Worm (Caenorhabditis elegans) whole organism, L1 larva: ENCODE results near the gene B0035.21.

ENCODE experiments used
- F16B12.6 ChIP-seq: fragments of 150-350 bp; optimal IDR thresholded peaks from 2 replicates; lab custom pipeline; 2014; ENCODE audit warnings: missing biosample characterization, missing genetic modification characterization
- alr-1 ChIP-seq: fragments of 200-800 bp; sonication (Bioruptor generic); optimal IDR thresholded peaks from 2 replicates; lab custom pipeline; 2018; ENCODE audit warnings: borderline replicate concordance, mild to moderate bottlenecking, missing genetic modification characterization, missing compliant biosample characterization
- ceh-63 ChIP-seq: fragments of 200-800 bp; sonication (Bioruptor generic); optimal IDR thresholded peaks from 2 replicates; lab custom pipeline; 2018; ENCODE audit warnings: mild to moderate bottlenecking, missing genetic modification characterization, missing compliant biosample characterization
- ceh-90 ChIP-seq: sonication (generic microtip); optimal IDR thresholded peaks from 2 replicates; lab custom pipeline; 2016; ENCODE audit warnings: missing genetic modification characterization, missing compliant biosample characterization
- dsc-1 ChIP-seq: sonication (generic microtip); optimal IDR thresholded peaks from 2 replicates; lab custom pipeline; 2016; ENCODE audit warnings: mild to moderate bottlenecking, missing genetic modification characterization, missing compliant biosample characterization
- efl-1 ChIP-seq, 4 experiments: fragments of 150-350 bp; optimal IDR thresholded peaks in 3 of 4; peaks in 1 of 4; 1 replicate in 1 of 4; 2 replicates in 3 of 4; lab custom pipeline; 2014; ENCODE audit warnings: missing biosample characterization in 2 of 4, missing genetic modification characterization in 2 of 4, missing genetic modification reagents in 2 of 4
- efl-3 ChIP-seq: fragments of 200-800 bp; sonication (Bioruptor generic); optimal IDR thresholded peaks from 2 replicates; lab custom pipeline; 2018; ENCODE audit warnings: mild to moderate bottlenecking, missing genetic modification characterization, missing compliant biosample characterization
- egl-27 ChIP-seq, 2 experiments: fragments of 150-350 bp in 1 of 2; sonication (generic microtip); optimal IDR thresholded peaks; 3 replicates each; lab custom pipeline; 2017 to 2018; ENCODE audit warnings: missing biosample characterization in 2 of 2, missing genetic modification characterization in 2 of 2, missing genetic modification reagents in 2 of 2
- elt-2 ChIP-seq: sonication (generic microtip); optimal IDR thresholded peaks from 2 replicates; lab custom pipeline; 2016; ENCODE audit warnings: missing genetic modification characterization, mild to moderate bottlenecking, inconsistent platforms, missing compliant biosample characterization, missing genetic modification reagents
- fkh-10 ChIP-seq: sonication (generic microtip); optimal IDR thresholded peaks from 2 replicates; lab custom pipeline; 2017; ENCODE audit warnings: missing biosample characterization, missing genetic modification reagents, missing genetic modification characterization
- fkh-8 ChIP-seq: sonication (generic microtip); optimal IDR thresholded peaks from 2 replicates; lab custom pipeline; 2016; ENCODE audit warnings: mild to moderate bottlenecking, missing genetic modification characterization, missing compliant biosample characterization
- fos-1 ChIP-seq: fragments of 150-350 bp; optimal IDR thresholded peaks from 2 replicates; lab custom pipeline; 2014; ENCODE audit warnings: missing biosample characterization, missing genetic modification characterization
- hpl-2 ChIP-seq: fragments of 150-350 bp; optimal IDR thresholded peaks from 2 replicates; lab custom pipeline; 2014; ENCODE audit warnings: missing biosample characterization, missing genetic modification reagents, missing genetic modification characterization
- irx-1 ChIP-seq: sonication (generic microtip); optimal IDR thresholded peaks from 2 replicates; lab custom pipeline; 2016; ENCODE audit warnings: missing genetic modification characterization, missing compliant biosample characterization
- lin-13 ChIP-seq: fragments of 150-350 bp; optimal IDR thresholded peaks from 2 replicates; lab custom pipeline; 2014; ENCODE audit warnings: missing biosample characterization, missing genetic modification reagents, missing genetic modification characterization
- lin-14 ChIP-seq: fragments of 200-800 bp; sonication (Bioruptor generic); optimal IDR thresholded peaks from 2 replicates; lab custom pipeline; 2018; ENCODE audit warnings: mild to moderate bottlenecking, missing genetic modification characterization, moderate library complexity, missing compliant biosample characterization
- lin-15B ChIP-seq: fragments of 150-350 bp; sonication (generic microtip); optimal IDR thresholded peaks from 3 replicates; lab custom pipeline; 2014; ENCODE audit warnings: missing biosample characterization, missing genetic modification characterization
- lin-39 ChIP-seq: fragments of 150-350 bp; optimal IDR thresholded peaks from 2 replicates; lab custom pipeline; 2014; ENCODE audit warnings: missing biosample characterization, missing genetic modification reagents, missing genetic modification characterization
- lsy-2 ChIP-seq, 2 experiments: fragments of 150-350 bp; optimal IDR thresholded peaks; 2 replicates each; lab custom pipeline; 2014; ENCODE audit warnings: missing biosample characterization in 2 of 2, missing genetic modification characterization in 2 of 2
- mab-9 ChIP-seq: fragments of 200-800 bp; sonication (Bioruptor generic); IDR thresholded peaks from 2 replicates; pipeline ENCODE4 v1.3.6; 2022; ENCODE audit warnings: missing genetic modification reagents, missing genetic modification characterization, missing compliant biosample characterization
- mef-2 ChIP-seq: fragments of 150-350 bp; optimal IDR thresholded peaks from 2 replicates; lab custom pipeline; 2014; ENCODE audit warnings: missing biosample characterization, missing genetic modification characterization
- nhr-11 ChIP-seq: fragments of 150-350 bp; optimal IDR thresholded peaks from 2 replicates; lab custom pipeline; 2014; ENCODE audit warnings: missing biosample characterization, missing genetic modification characterization
- nhr-20 ChIP-seq: sonication (generic microtip); optimal IDR thresholded peaks from 2 replicates; lab custom pipeline; 2016; ENCODE audit warnings: mild to moderate bottlenecking, missing genetic modification characterization, missing compliant biosample characterization
- nhr-237 ChIP-seq: fragments of 150-350 bp; optimal IDR thresholded peaks from 2 replicates; lab custom pipeline; 2014; ENCODE audit warnings: missing biosample characterization, missing genetic modification characterization
- nhr-47 ChIP-seq: sonication (generic microtip); optimal IDR thresholded peaks from 2 replicates; lab custom pipeline; 2016; ENCODE audit warnings: mild to moderate bottlenecking, missing genetic modification characterization, moderate library complexity, missing compliant biosample characterization
- nhr-71 ChIP-seq: sonication (generic microtip); optimal IDR thresholded peaks from 2 replicates; lab custom pipeline; 2016; ENCODE audit warnings: mild to moderate bottlenecking, missing genetic modification characterization, moderate library complexity, missing compliant biosample characterization
- nhr-76 ChIP-seq: sonication (generic microtip); optimal IDR thresholded peaks from 2 replicates; lab custom pipeline; 2017; ENCODE audit warnings: missing biosample characterization, missing genetic modification characterization
- nhr-84 ChIP-seq: sonication (generic microtip); optimal IDR thresholded peaks from 2 replicates; lab custom pipeline; 2017; ENCODE audit warnings: missing biosample characterization, missing genetic modification characterization
- nhr-85 ChIP-seq: sonication (generic microtip); peaks from one replicate; lab custom pipeline; 2016; ENCODE audit warnings: missing genetic modification characterization, inconsistent platforms, missing compliant biosample characterization
- nhr-90 ChIP-seq: sonication (generic microtip); optimal IDR thresholded peaks from 2 replicates; lab custom pipeline; 2016; ENCODE audit warnings: mild to moderate bottlenecking, missing genetic modification characterization, missing compliant biosample characterization; ENCODE audit not compliant: poor library complexity
- pag-3 ChIP-seq: sonication (generic microtip); optimal IDR thresholded peaks from 2 replicates; lab custom pipeline; 2017; ENCODE audit warnings: missing genetic modification characterization, mild to moderate bottlenecking, missing compliant biosample characterization, antibody characterized with exemption, borderline replicate concordance; ENCODE audit not compliant: insufficient read depth
- pqm-1 ChIP-seq: sonication (generic microtip); optimal IDR thresholded peaks from 3 replicates; lab custom pipeline; 2017; ENCODE audit warnings: missing biosample characterization, missing genetic modification characterization
- rnt-1 ChIP-seq: sonication (generic microtip); optimal IDR thresholded peaks from 2 replicates; lab custom pipeline; 2016; ENCODE audit warnings: mild to moderate bottlenecking, missing genetic modification characterization, moderate library complexity, missing compliant biosample characterization
- skn-1 ChIP-seq: fragments of 150-350 bp; optimal IDR thresholded peaks from 2 replicates; lab custom pipeline; 2014; ENCODE audit warnings: missing biosample characterization, missing genetic modification characterization
- sup-37 ChIP-seq: fragments of 200-800 bp; sonication (Bioruptor generic); optimal IDR thresholded peaks from 2 replicates; lab custom pipeline; 2018; ENCODE audit warnings: mild to moderate bottlenecking, missing genetic modification characterization, missing compliant biosample characterization
- unc-30 ChIP-seq: sonication (generic microtip); optimal IDR thresholded peaks from 2 replicates; lab custom pipeline; 2017; ENCODE audit warnings: missing biosample characterization, missing genetic modification characterization
- unc-86 ChIP-seq: sonication (generic microtip); optimal IDR thresholded peaks from 2 replicates; lab custom pipeline; 2016; ENCODE audit warnings: missing genetic modification characterization, missing compliant biosample characterization
- unc-98 ChIP-seq: fragments of 200-800 bp; sonication (Bioruptor generic); IDR thresholded peaks from 2 replicates; pipeline ENCODE4 v1.3.6; 2022; ENCODE audit warnings: missing genetic modification characterization, missing compliant biosample characterization
- vab-15 ChIP-seq: sonication (generic microtip); optimal IDR thresholded peaks from 2 replicates; lab custom pipeline; 2017; ENCODE audit warnings: missing genotype, mild to moderate bottlenecking, missing genetic modification characterization, missing compliant biosample characterization
- zag-1 ChIP-seq: fragments of 150-350 bp; optimal IDR thresholded peaks from 2 replicates; lab custom pipeline; 2014; ENCODE audit warnings: missing biosample characterization, missing genetic modification characterization
- ztf-4 ChIP-seq: fragments of 150-350 bp; optimal IDR thresholded peaks from 2 replicates; lab custom pipeline; 2014; ENCODE audit warnings: missing biosample characterization, missing genetic modification characterization

B0035.21 gene

DNA sequence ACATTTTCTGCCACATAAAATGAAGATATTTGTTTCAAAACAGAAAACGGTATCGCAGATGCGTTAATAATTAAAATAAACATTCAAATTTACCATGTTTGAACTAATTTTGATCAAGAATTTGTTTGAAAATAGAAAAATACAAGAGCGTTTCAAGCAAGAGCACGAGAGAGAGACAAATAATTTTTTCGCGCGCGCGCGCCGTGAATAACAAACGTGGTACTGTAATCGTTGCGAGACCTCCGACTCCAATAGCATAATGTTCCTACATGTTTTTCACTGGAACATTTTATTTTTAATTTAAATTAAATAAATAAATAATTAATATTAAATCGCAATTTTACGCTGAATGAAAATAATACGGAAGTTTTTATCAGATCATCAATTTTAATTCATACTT is 10.0 kb downstream of the B0035.21 start, which contains the start of gene F54E12.2:
TSS of gene F54E12.2 (minus strand) at position 164 of the 400 bp plus-strand sequence.
- no peak for TF ChIP-seq unc-86 (tag; lab: Kevin White, UChicago)

DNA sequence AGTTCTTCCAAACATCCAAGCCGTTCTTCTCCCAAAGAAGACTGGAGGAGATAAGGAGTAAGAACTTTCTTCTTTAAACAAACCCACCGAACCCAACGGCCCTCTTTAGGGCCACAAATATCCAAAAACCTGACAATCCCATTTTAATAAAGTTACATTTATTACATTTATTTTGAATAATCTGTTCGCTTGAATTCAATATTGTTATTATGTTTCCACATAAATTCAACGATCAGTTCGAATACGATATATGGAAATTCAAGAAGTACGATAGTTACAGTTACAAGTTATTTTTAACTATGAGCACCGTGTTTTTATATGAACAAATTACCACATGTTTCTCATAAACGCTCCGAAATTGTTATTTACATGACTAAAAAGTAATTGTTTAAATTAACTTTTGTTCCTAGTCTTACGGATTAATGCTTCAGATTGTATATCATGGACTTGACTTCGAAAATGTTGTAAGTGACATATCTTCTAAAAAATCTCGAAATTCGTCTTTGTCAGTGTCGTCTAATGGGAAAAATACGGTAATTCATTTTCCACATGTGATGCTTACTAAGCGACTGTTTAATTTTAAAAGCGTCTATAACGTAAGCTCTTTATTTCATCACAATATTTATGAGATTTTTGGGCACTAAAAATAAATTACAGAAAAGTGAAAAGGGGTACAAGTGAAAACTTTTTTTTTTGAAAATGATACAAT is 13.8 kb downstream of the B0035.21 start:
- TF ChIP-seq zag-1 (tag; lab: Kevin White, UChicago) (no peak), efl-3 (GFP tag; lab: Kevin White, UChicago) (no peak), rnt-1 (tag; lab: Kevin White, UChicago) (no peak), nhr-47 (no peak), fkh-10 (GFP tag; lab: Kevin White, UChicago) (no peak), egl-27 (tag; optimal IDR thresholded peaks at IDR 0.05; lab: Kevin White, UChicago) (no peak), pag-3 (tag; lab: Kevin White, UChicago) (no peak), nhr-71 (tag; lab: Kevin White, UChicago) (no peak), unc-30 (tag; lab: Kevin White, UChicago) (no peak), ceh-90 (no peak), unc-86 (tag; lab: Kevin White, UChicago) (no peak), lin-39 (tag; lab: Kevin White, UChicago) (no peak), efl-1 (optimal IDR thresholded peaks at IDR 0.05; lab: Kevin White, UChicago) (no peak), efl-1 (GFP tag; optimal IDR thresholded peaks at IDR 0.05 in 1 of 2; lab: Kevin White, UChicago) (no peak), irx-1 (tag; lab: Kevin White, UChicago) (no peak), skn-1 (tag; lab: Kevin White, UChicago) (no peak), nhr-76 (tag; lab: Kevin White, UChicago) (no peak)
- TF ChIP-seq, all 84 proteins: peak for 0

DNA sequence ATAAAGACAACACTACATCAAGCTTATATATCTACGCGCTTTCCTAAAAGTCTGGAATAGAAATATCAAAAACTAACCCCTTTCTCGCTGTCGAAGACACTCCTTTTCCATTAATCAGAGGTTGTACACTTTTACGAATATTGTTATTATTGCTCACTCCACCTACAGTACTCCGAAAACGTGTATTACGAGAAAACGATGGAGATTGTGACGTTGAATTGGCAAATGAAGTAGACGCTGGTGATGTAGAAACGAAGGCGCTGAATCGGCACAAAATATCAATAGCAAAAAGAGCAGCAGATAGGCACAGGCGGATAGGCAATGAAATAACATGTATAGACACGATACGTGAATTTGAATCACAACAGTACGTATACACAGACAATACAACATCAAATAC is 17.2 kb downstream of the B0035.21 start:
- TF ChIP-seq nhr-84 (no peak), alr-1 (tag; lab: Kevin White, UChicago) (peak; percentile 94)

DNA sequence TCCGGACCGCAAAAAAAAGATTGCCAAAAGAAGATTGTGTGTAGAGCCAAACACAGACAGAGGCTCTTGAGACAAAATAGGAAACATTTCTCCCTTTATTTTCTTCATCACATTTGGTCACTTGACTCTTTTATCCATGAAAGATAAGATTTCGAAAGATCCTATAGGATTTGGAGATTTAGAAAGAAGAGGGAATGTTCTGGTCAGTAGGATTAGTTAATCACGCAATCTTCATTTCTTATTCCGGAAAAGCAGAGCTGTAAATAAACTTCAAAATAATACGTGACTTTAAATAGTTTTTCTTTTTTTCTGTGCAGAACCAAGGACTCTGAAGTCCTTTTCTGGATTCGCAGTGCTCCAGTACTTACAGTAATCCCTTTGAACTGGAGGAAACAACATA is 20.2 kb downstream of the B0035.21 start:
- TF ChIP-seq mef-2 (peak; percentile 6), dsc-1 (tag; lab: Kevin White, UChicago) (peak; percentile 63), fkh-8 (tag; lab: Kevin White, UChicago) (peak; percentile 57), nhr-20 (tag; lab: Kevin White, UChicago) (no peak), nhr-47 (peak; percentile 11)

DNA sequence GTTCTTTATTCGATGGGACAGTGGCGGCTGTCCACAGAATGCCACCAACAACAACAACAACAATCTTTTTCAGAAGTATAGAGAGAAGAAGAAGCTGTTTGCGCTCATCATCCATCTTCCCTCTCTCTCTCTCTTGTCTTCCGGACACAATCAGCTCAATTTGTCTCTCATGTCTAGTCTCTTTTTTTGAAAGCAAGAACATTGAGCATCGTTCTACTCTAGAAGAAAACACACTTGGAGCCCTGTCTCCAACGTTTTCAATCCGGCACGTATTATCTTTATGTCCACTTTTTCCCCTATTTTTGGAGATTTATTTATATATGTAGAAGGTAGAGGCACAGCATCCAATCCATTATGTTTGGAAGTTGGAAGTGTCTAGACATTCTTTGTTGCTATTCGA is 21.8 kb downstream of the B0035.21 start:
- no peak for TF ChIP-seq elt-2 (tag; lab: Kevin White, UChicago)
- TF ChIP-seq lin-14 (GFP tag; lab: Kevin White, UChicago): peak; percentile 34

DNA sequence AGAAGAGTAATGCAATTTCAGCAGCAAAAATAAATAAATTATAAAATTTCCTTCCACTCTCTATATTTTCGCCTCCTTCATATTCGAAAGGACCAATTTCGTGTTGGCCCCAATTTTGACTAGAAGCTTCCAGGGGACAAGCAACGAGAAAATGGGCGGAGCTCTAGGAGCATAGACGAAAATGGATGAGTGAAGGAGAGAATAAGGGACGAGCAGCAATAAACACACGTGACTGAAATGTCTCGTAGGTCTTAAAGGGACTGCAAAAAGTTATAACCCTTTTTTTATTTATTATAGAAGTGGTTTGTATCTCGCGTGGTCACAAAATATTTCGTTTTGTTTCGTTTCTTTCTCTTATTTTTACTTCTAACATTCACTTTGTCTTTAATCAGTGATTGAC is 22.7 kb downstream of the B0035.21 start:
- TF ChIP-seq lin-13 (no peak), ceh-63 (GFP tag; lab: Kevin White, UChicago) (no peak), vab-15 (no peak), dsc-1 (tag; lab: Kevin White, UChicago) (peak; percentile 55), fos-1 (tag; lab: Kevin White, UChicago) (no peak), unc-98 (GFP tag; lab: Robert Waterston, UW) (no peak), nhr-237 (no peak), lin-39 (tag; lab: Kevin White, UChicago) (no peak), hpl-2 (GFP tag; lab: Kevin White, UChicago) (no peak), nhr-85 (tag; lab: Kevin White, UChicago) (no peak), nhr-11 (tag; lab: Kevin White, UChicago) (no peak), unc-86 (tag; lab: Kevin White, UChicago) (peak; percentile 7), mab-9 (GFP tag; lab: Robert Waterston, UW) (no peak), zag-1 (tag; lab: Kevin White, UChicago) (no peak), fkh-8 (tag; lab: Kevin White, UChicago) (no peak), sup-37 (no peak), mef-2 (peak; percentile 7), nhr-90 (tag; lab: Kevin White, UChicago) (no peak), ztf-4 (no peak), nhr-20 (tag; lab: Kevin White, UChicago) (no peak), lin-14 (GFP tag; lab: Kevin White, UChicago) (peak; percentile 62), lsy-2 (tag; optimal IDR thresholded peaks at IDR 0.05; lab: Kevin White, UChicago) (peak; percentile 0 to 28), pqm-1 (tag; lab: Kevin White, UChicago) (no peak), F16B12.6 (tag; lab: Kevin White, UChicago) (no peak), lin-15B (no peak)
